Fruit fly (Drosophila melanogaster) whole organism, adult: Measurements from ENCODE around the gene Mst84Da.

Experiments used
- CG14711 ChIP-seq: fragments of 200-800 bp; sonication (Bioruptor generic); optimal IDR thresholded peaks from 2 replicates; lab custom pipeline; 2018; ENCODE audit warnings: missing biosample characterization, mild to moderate bottlenecking, missing genetic modification characterization, moderate library complexity
- CG33017 ChIP-seq: fragments of 200-800 bp; sonication (Bioruptor generic); optimal IDR thresholded peaks from 2 replicates; lab custom pipeline; 2018; ENCODE audit warnings: missing biosample characterization, mild to moderate bottlenecking, missing genetic modification characterization, moderate library complexity
- CG5204 ChIP-seq: fragments of 200-800 bp; sonication (Bioruptor generic); optimal IDR thresholded peaks from 2 replicates; lab custom pipeline; 2016; ENCODE audit warnings: missing biosample characterization, missing genetic modification characterization
- Crg-1 ChIP-seq: fragments of 200-800 bp; sonication (Bioruptor generic); optimal IDR thresholded peaks from 2 replicates; lab custom pipeline; 2016; ENCODE audit warnings: missing biosample characterization, missing genetic modification characterization
- bab1 ChIP-seq: fragments of 200-800 bp; sonication (Bioruptor generic); optimal IDR thresholded peaks from 3 replicates; lab custom pipeline; 2019; ENCODE audit warnings: missing biosample characterization, mild to moderate bottlenecking, missing genetic modification characterization, moderate library complexity
- tj ChIP-seq: fragments of 200-800 bp; sonication (Bioruptor generic); optimal IDR thresholded peaks from 3 replicates; lab custom pipeline; 2017; ENCODE audit warnings: missing biosample characterization, mild to moderate bottlenecking, missing genetic modification characterization, moderate library complexity
- toe ChIP-seq: fragments of 200-800 bp; sonication (Bioruptor generic); optimal IDR thresholded peaks from 2 replicates; lab custom pipeline; 2016; ENCODE audit warnings: missing biosample characterization, missing genetic modification characterization

dm6 chr3R:7364573-7364972 lies 1.1 kb upstream of the Mst84Da start, which contains the start of gene Mst84Dc:
- no peak for TF ChIP-seq bab1
- no peak for TF ChIP-seq CG14711
- no peak for TF ChIP-seq Crg-1 (GFP tag; lab: Kevin White, UChicago)
- TF ChIP-seq toe (GFP tag; lab: Kevin White, UChicago), result no peak
- no peak for TF ChIP-seq tj (GFP tag; lab: Kevin White, UChicago)
- no peak for TF ChIP-seq CG33017
- no peak for TF ChIP-seq CG5204 (GFP tag; lab: Kevin White, UChicago)
